Worm (Caenorhabditis elegans) whole organism, young adult: ENCODE measurements around the gene Y55H10A.2.
A peak's percentile ranks its signal among the peaks of the same experiment; 100 is the strongest.

Experiments used
- B0019.2 ChIP-seq: fragments of 200-800 bp; sonication (Bioruptor generic); conservative IDR thresholded peaks from 2 replicates; pipeline ENCODE4 v1.3.6; 2022; ENCODE audit warnings: missing genetic modification reagents, missing genetic modification characterization, missing compliant biosample characterization
- B0261.1 ChIP-seq: sonication (generic microtip); optimal IDR thresholded peaks from 2 replicates; lab custom pipeline; 2016; ENCODE audit warnings: mild to moderate bottlenecking, missing genetic modification characterization, moderate library complexity, missing compliant biosample characterization
- B0336.3 ChIP-seq: fragments of 200-800 bp; sonication (Bioruptor generic); IDR thresholded peaks from 2 replicates; pipeline ENCODE4 v1.3.6; 2022; ENCODE audit warnings: missing genetic modification characterization, missing compliant biosample characterization
- C17E4.6 ChIP-seq: fragments of 200-800 bp; sonication (Bioruptor generic); IDR thresholded peaks from 2 replicates; pipeline ENCODE4 v1.3.6; 2022; ENCODE audit warnings: missing genetic modification reagents, missing genetic modification characterization, missing compliant biosample characterization
- F23B12.7 ChIP-seq: sonication (generic microtip); optimal IDR thresholded peaks from 2 replicates; lab custom pipeline; 2017; ENCODE audit warnings: missing genetic modification characterization, mild to moderate bottlenecking, missing compliant biosample characterization, antibody characterized with exemption, moderate library complexity; ENCODE audit not compliant: insufficient read depth
- F37B4.10 ChIP-seq: fragments of 200-800 bp; sonication (Bioruptor generic); IDR thresholded peaks from 2 replicates; pipeline ENCODE4 v1.3.6; 2022; ENCODE audit warnings: missing genetic modification characterization, missing compliant biosample characterization
- F39B2.1 ChIP-seq: fragments of 200-800 bp; sonication (Bioruptor generic); IDR thresholded peaks from 2 replicates; pipeline ENCODE4 v1.3.6; 2022; ENCODE audit warnings: missing genetic modification reagents, missing genetic modification characterization, missing compliant biosample characterization
- F49E8.2 ChIP-seq: sonication (generic microtip); optimal IDR thresholded peaks from 3 replicates; lab custom pipeline; 2017; ENCODE audit warnings: missing genetic modification characterization, mild to moderate bottlenecking, missing compliant biosample characterization, antibody characterized with exemption, moderate library complexity; ENCODE audit not compliant: insufficient read depth
- F55B11.4 ChIP-seq: sonication (generic microtip); optimal IDR thresholded peaks from 2 replicates; lab custom pipeline; 2016; ENCODE audit warnings: missing compliant biosample characterization, missing genetic modification characterization, borderline replicate concordance; ENCODE audit not compliant: insufficient read depth
- K12H6.12 ChIP-seq: fragments of 200-800 bp; sonication (Bioruptor generic); optimal IDR thresholded peaks from 2 replicates; lab custom pipeline; 2018; ENCODE audit warnings: mild to moderate bottlenecking, missing genetic modification characterization, missing compliant biosample characterization
- T26A5.8 ChIP-seq: sonication (generic microtip); optimal IDR thresholded peaks from 2 replicates; lab custom pipeline; 2016; ENCODE audit warnings: missing genetic modification characterization, missing compliant biosample characterization
- Y53F4B.3 ChIP-seq: fragments of 200-800 bp; sonication (Bioruptor generic); IDR thresholded peaks from 2 replicates; pipeline ENCODE4 v1.3.6; 2022; ENCODE audit warnings: missing genetic modification reagents, missing genetic modification characterization, missing compliant biosample characterization
- Y95B8A.8 ChIP-seq: fragments of 200-800 bp; sonication (Bioruptor generic); IDR thresholded peaks from 2 replicates; pipeline ENCODE4 v1.3.6; 2022; ENCODE audit warnings: missing genetic modification reagents, missing genetic modification characterization, missing compliant biosample characterization
- ama-1 ChIP-seq, 3 experiments: fragments of 150-350 bp in 1 of 3; sonication (generic microtip) in 2 of 3; optimal IDR thresholded peaks; 2 replicates each; lab custom pipeline; 2014 to 2018; ENCODE audit warnings: missing biosample characterization in 2 of 3, missing genetic modification characterization in 2 of 3, missing genetic modification reagents in 2 of 3
- athp-1 ChIP-seq: sonication (generic microtip); optimal IDR thresholded peaks from 2 replicates; lab custom pipeline; 2017; ENCODE audit warnings: mild to moderate bottlenecking, missing genetic modification characterization, missing compliant biosample characterization
- attf-3 ChIP-seq: fragments of 200-800 bp; sonication (Bioruptor generic); conservative IDR thresholded peaks from 2 replicates; pipeline ENCODE4 v1.3.6; 2022; ENCODE audit warnings: missing genetic modification reagents, missing genetic modification characterization, missing compliant biosample characterization
- attf-6 ChIP-seq: fragments of 200-800 bp; sonication (Bioruptor generic); IDR thresholded peaks from 2 replicates; pipeline ENCODE4 v1.3.6; 2022; ENCODE audit warnings: missing genetic modification reagents, missing genetic modification characterization, missing compliant biosample characterization
- bed-2 ChIP-seq: fragments of 200-800 bp; sonication (Bioruptor generic); IDR thresholded peaks from 2 replicates; pipeline ENCODE4 v1.3.6; 2022; ENCODE audit warnings: missing genetic modification reagents, missing genetic modification characterization, missing compliant biosample characterization
- ccch-3 ChIP-seq: fragments of 200-800 bp; sonication (Bioruptor generic); optimal IDR thresholded peaks from 2 replicates; lab custom pipeline; 2018; ENCODE audit warnings: mild to moderate bottlenecking, missing genetic modification characterization, missing compliant biosample characterization
- cebp-1 ChIP-seq, 2 experiments: fragments of 200-800 bp in 1 of 2; sonication (Bioruptor generic) in 1 of 2; sonication (generic microtip) in 1 of 2; IDR thresholded peaks in 1 of 2; optimal IDR thresholded peaks in 1 of 2; 2 replicates each; pipeline versions ENCODE4 v1.3.6 to Lab custom; 2017 to 2022; ENCODE audit warnings: missing compliant biosample characterization in 2 of 2, missing genetic modification characterization in 2 of 2, mild to moderate bottlenecking in 1 of 2, missing genetic modification reagents in 1 of 2, moderate library complexity in 1 of 2
- ceh-100 ChIP-seq: fragments of 200-800 bp; sonication (Bioruptor generic); IDR thresholded peaks from 2 replicates; pipeline ENCODE4 v1.3.6; 2022; ENCODE audit warnings: missing genetic modification reagents, missing genetic modification characterization, missing compliant biosample characterization
- ceh-27 ChIP-seq: fragments of 200-800 bp; sonication (Bioruptor generic); optimal IDR thresholded peaks from 2 replicates; lab custom pipeline; 2018; ENCODE audit warnings: mild to moderate bottlenecking, missing genetic modification characterization, moderate library complexity, missing compliant biosample characterization
- ceh-58 ChIP-seq: fragments of 200-800 bp; sonication (Bioruptor generic); IDR thresholded peaks from 2 replicates; pipeline ENCODE4 v1.3.6; 2022; ENCODE audit warnings: missing genetic modification characterization, missing compliant biosample characterization
- die-1 ChIP-seq: sonication (generic microtip); optimal IDR thresholded peaks from 2 replicates; lab custom pipeline; 2016; ENCODE audit warnings: missing genotype, mild to moderate bottlenecking, missing genetic modification characterization, missing compliant biosample characterization
- dpl-1 ChIP-seq: fragments of 150-350 bp; optimal IDR thresholded peaks from 2 replicates; lab custom pipeline; 2014; ENCODE audit warnings: missing biosample characterization, missing genetic modification reagents, missing genetic modification characterization
- egrh-3 ChIP-seq: fragments of 200-800 bp; sonication (Bioruptor generic); IDR thresholded peaks from 2 replicates; pipeline ENCODE4 v1.3.6; 2022; ENCODE audit warnings: missing genetic modification reagents, missing genetic modification characterization, missing compliant biosample characterization
- hmg-1.2 ChIP-seq: fragments of 200-800 bp; sonication (Bioruptor generic); IDR thresholded peaks from 2 replicates; pipeline ENCODE4 v1.3.6; 2022; ENCODE audit warnings: missing genetic modification reagents, missing genetic modification characterization, missing compliant biosample characterization
- lag-1 ChIP-seq: fragments of 200-800 bp; sonication (Bioruptor generic); IDR thresholded peaks from 2 replicates; pipeline ENCODE4 v1.3.6; 2022; ENCODE audit warnings: missing genetic modification reagents, missing genetic modification characterization, missing compliant biosample characterization
- let-526 ChIP-seq: fragments of 200-800 bp; sonication (Bioruptor generic); IDR thresholded peaks from 2 replicates; pipeline ENCODE4 v1.3.6; 2022; ENCODE audit warnings: missing genetic modification reagents, missing genetic modification characterization, missing compliant biosample characterization
- lin-35 ChIP-seq, 3 experiments: fragments of 150-350 bp in 2 of 3; sonication (generic microtip) in 1 of 3; optimal IDR thresholded peaks; 2 replicates each; lab custom pipeline; 2014 to 2018; ENCODE audit warnings: missing biosample characterization in 3 of 3, missing genetic modification characterization in 3 of 3, missing genetic modification reagents in 3 of 3
- lin-54 ChIP-seq: fragments of 200-800 bp; sonication (Bioruptor generic); optimal IDR thresholded peaks from 2 replicates; lab custom pipeline; 2018; ENCODE audit warnings: mild to moderate bottlenecking, missing genetic modification characterization, missing compliant biosample characterization
- madf-10 ChIP-seq: sonication (generic microtip); optimal IDR thresholded peaks from 2 replicates; lab custom pipeline; 2016; ENCODE audit warnings: mild to moderate bottlenecking, missing genetic modification characterization, missing compliant biosample characterization
- madf-8 ChIP-seq: fragments of 200-800 bp; sonication (Bioruptor generic); conservative IDR thresholded peaks from 2 replicates; pipeline ENCODE4 v1.3.6; 2022; ENCODE audit warnings: missing genetic modification reagents, missing genetic modification characterization, missing compliant biosample characterization
- mcd-1 ChIP-seq: fragments of 200-800 bp; sonication (Bioruptor generic); IDR thresholded peaks from 2 replicates; pipeline ENCODE4 v1.3.6; 2022; ENCODE audit warnings: missing genetic modification reagents, missing genetic modification characterization, missing compliant biosample characterization
- nfyb-1 ChIP-seq: fragments of 200-800 bp; sonication (Bioruptor generic); IDR thresholded peaks from 2 replicates; pipeline ENCODE4 v1.3.6; 2022; ENCODE audit warnings: missing genetic modification reagents, missing genetic modification characterization, missing compliant biosample characterization
- nhr-120 ChIP-seq: fragments of 200-800 bp; sonication (Bioruptor generic); IDR thresholded peaks from 2 replicates; pipeline ENCODE4 v1.3.6; 2022; ENCODE audit warnings: missing genetic modification characterization, missing compliant biosample characterization
- nhr-80 ChIP-seq: sonication (generic microtip); optimal IDR thresholded peaks from 2 replicates; lab custom pipeline; 2016; ENCODE audit warnings: missing genetic modification characterization, missing compliant biosample characterization
- rcor-1 ChIP-seq: fragments of 200-800 bp; sonication (Bioruptor generic); IDR thresholded peaks from 2 replicates; pipeline ENCODE4 v1.3.6; 2022; ENCODE audit warnings: missing genetic modification reagents, missing genetic modification characterization, missing compliant biosample characterization
- sptf-2 ChIP-seq: fragments of 200-800 bp; sonication (Bioruptor generic); optimal IDR thresholded peaks from 2 replicates; lab custom pipeline; 2018; ENCODE audit warnings: mild to moderate bottlenecking, missing genetic modification characterization, missing compliant biosample characterization
- tbp1 ChIP-seq: fragments of 200-800 bp; sonication (Bioruptor generic); optimal IDR thresholded peaks from 2 replicates; lab custom pipeline; 2018; ENCODE audit warnings: mild to moderate bottlenecking, missing genetic modification characterization, missing compliant biosample characterization
- tbx-9 ChIP-seq: sonication (generic microtip); optimal IDR thresholded peaks from 2 replicates; lab custom pipeline; 2016; ENCODE audit warnings: borderline replicate concordance, missing genetic modification characterization, inconsistent platforms, missing compliant biosample characterization
- unc-62 ChIP-seq: fragments of 150-350 bp; optimal IDR thresholded peaks from 2 replicates; lab custom pipeline; 2014; ENCODE audit warnings: missing biosample characterization, missing genetic modification reagents, missing genetic modification characterization
- zfh-2 ChIP-seq: fragments of 200-800 bp; sonication (Bioruptor generic); conservative IDR thresholded peaks from 2 replicates; pipeline ENCODE4 v1.3.6; 2022; ENCODE audit warnings: missing genetic modification reagents, missing genetic modification characterization, missing compliant biosample characterization
- ztf-18 ChIP-seq: sonication (generic microtip); optimal IDR thresholded peaks from 2 replicates; lab custom pipeline; 2016; ENCODE audit warnings: missing genotype, mild to moderate bottlenecking, missing genetic modification characterization, missing compliant biosample characterization
- ztf-22 ChIP-seq: fragments of 200-800 bp; sonication (Bioruptor generic); optimal IDR thresholded peaks from 2 replicates; lab custom pipeline; 2018; ENCODE audit warnings: mild to moderate bottlenecking, missing genetic modification characterization, moderate library complexity, missing compliant biosample characterization
- ztf-25 ChIP-seq: fragments of 200-800 bp; sonication (Bioruptor generic); IDR thresholded peaks from 2 replicates; pipeline ENCODE4 v1.3.6; 2022; ENCODE audit warnings: missing genetic modification reagents, missing genetic modification characterization, missing compliant biosample characterization

Gene Y55H10A.2

ce11 chrIV:3385337-3386215, 22.3 kb downstream of the Y55H10A.2 start, which contains the start of gene mai-2:
TSS of gene mai-2 (plus strand) at chrIV:3385910.
- TF ChIP-seq ama-1 (optimal IDR thresholded peaks at IDR 0.05; lab: Kevin White, UChicago) (peak; percentile 67), ama-1 (GFP tag; optimal IDR thresholded peaks at IDR 0.05; lab: Kevin White, UChicago) (no peak), Y53F4B.3 (no peak), ztf-18 (no peak), F23B12.7 (tag; lab: Kevin White, UChicago) (no peak), unc-62 (no peak), zfh-2 (GFP tag; lab: Robert Waterston, UW) (peak; percentile 86), F37B4.10 (no peak), sptf-2 (no peak), ccch-3 (GFP tag; lab: Kevin White, UChicago) (no peak), attf-3 (GFP tag; lab: Robert Waterston, UW) (0 out of 2 replicates have a peak, but pooled peaks have one; percentile 10), bed-2 (GFP tag; lab: Robert Waterston, UW) (no peak), C17E4.6 (no peak), K12H6.12 (no peak), egrh-3 (peak; percentile 94), nhr-80 (tag; lab: Kevin White, UChicago) (no peak), rcor-1 (GFP tag; lab: Robert Waterston, UW) (no peak), hmg-1.2 (peak; percentile 41), ceh-58 (GFP tag; lab: Robert Waterston, UW) (no peak), madf-10 (no peak), lin-54 (GFP tag; lab: Kevin White, UChicago) (peak; percentile 61), madf-8 (GFP tag; lab: Robert Waterston, UW) (no peak), B0261.1 (no peak), nfyb-1 (peak; percentile 35; the same call in 1 of the 2 replicates), ceh-100 (no peak), athp-1 (tag; lab: Kevin White, UChicago) (no peak), attf-6 (GFP tag; lab: Robert Waterston, UW) (no peak), Y95B8A.8 (no peak), lag-1 (no peak), let-526 (GFP tag; lab: Robert Waterston, UW) (0 out of 2 replicates have a peak, but pooled peaks have one; percentile 9), lin-35 (GFP tag; optimal IDR thresholded peaks at IDR 0.05; lab: Kevin White, UChicago) (peak in 1 of 3 experiments; percentile 82), F55B11.4 (tag; lab: Kevin White, UChicago) (no peak), dpl-1 (GFP tag; lab: Kevin White, UChicago) (peak; percentile 43), tbp1 (peak; percentile 25), B0019.2 (GFP tag; lab: Robert Waterston, UW) (no peak), mcd-1 (GFP tag; lab: Robert Waterston, UW) (peak; percentile 52), tbx-9 (no peak), ztf-25 (GFP tag; lab: Robert Waterston, UW) (no peak), die-1 (no peak), cebp-1 (GFP tag; IDR thresholded peaks at IDR 0.05; lab: Robert Waterston, UW) (no peak), cebp-1 (tag; optimal IDR thresholded peaks at IDR 0.05; lab: Kevin White, UChicago) (peak; percentile 41), ztf-22 (GFP tag; lab: Kevin White, UChicago) (no peak), F49E8.2 (tag; lab: Kevin White, UChicago) (no peak), B0336.3 (GFP tag; lab: Robert Waterston, UW) (no peak), nhr-120 (GFP tag; lab: Robert Waterston, UW) (no peak), T26A5.8 (no peak), F39B2.1 (GFP tag; lab: Robert Waterston, UW) (no peak), ceh-27 (GFP tag; lab: Kevin White, UChicago) (peak; percentile 20)
